Worm (Caenorhabditis elegans): ENCODE measurements around the gene ncap-1.

DNA sequence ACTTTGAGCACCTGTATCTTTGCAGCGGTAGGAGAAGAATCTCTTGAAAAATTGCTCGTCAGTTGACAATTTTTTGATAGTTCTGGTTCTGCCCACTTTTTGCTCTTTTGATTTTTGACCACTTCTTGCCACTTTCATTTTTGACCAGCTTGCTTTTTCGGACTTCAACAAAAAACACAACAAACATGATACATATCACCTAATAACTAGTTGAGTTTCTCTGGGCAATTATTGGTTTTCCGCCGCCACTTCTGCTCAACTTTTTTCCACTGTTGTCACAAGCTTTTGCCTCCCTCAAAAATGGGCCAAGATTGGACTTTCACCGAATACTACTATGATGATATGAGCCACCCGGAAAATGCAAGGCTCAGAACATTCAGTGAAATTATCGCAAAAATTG is 39.2 kb upstream of the ncap-1 start, which contains the start of gene srw-60:
- no peak for TF ChIP-seq fos-1 (tag; optimal IDR thresholded peaks at IDR 0.05)
- TF ChIP-seq zag-1 (tag; optimal IDR thresholded peaks at IDR 0.05): no peak
- no peak for TF ChIP-seq ama-1 (optimal IDR thresholded peaks at IDR 0.05)
- TF ChIP-seq nhr-77 (tag; optimal IDR thresholded peaks at IDR 0.05): no peak
- TF ChIP-seq nhr-21 (tag; optimal IDR thresholded peaks at IDR 0.05): no peak
- TF ChIP-seq unc-39 (tag; optimal IDR thresholded peaks at IDR 0.05): no peak
- TF ChIP-seq lin-39 (tag; optimal IDR thresholded peaks at IDR 0.05): no peak
- no peak for TF ChIP-seq unc-62 (GFP tag; optimal IDR thresholded peaks at IDR 0.05)
